Fruit fly (Drosophila melanogaster): ENCODE results near the gene Cp36.

- no peak for TF ChIP-seq Sin3A (optimal IDR thresholded peaks at IDR 0.05)
- TF ChIP-seq h (optimal IDR thresholded peaks at IDR 0.05): no peak
- TF ChIP-seq Myc (optimal IDR thresholded peaks at IDR 0.05): no peak
- no peak for TF ChIP-seq psq (optimal IDR thresholded peaks at IDR 0.05)
- TF ChIP-seq insv (optimal IDR thresholded peaks at IDR 0.05): no peak
Observed at dm6 chrX:8468962-8469459, 10.1 kb upstream of the Cp36 start, which contains the start of gene CG12116.

Measured in Kc167 (cell line).